Worm (Caenorhabditis elegans) whole organism, L1 larva: ENCODE measurements around the gene orc-1.

ENCODE experiments used
- C16A3.4 ChIP-seq: fragments of 150-350 bp; optimal IDR thresholded peaks from 2 replicates; lab custom pipeline; 2014; ENCODE audit warnings: missing biosample characterization, missing genetic modification characterization
- alr-1 ChIP-seq: fragments of 200-800 bp; sonication (Bioruptor generic); optimal IDR thresholded peaks from 2 replicates; lab custom pipeline; 2018; ENCODE audit warnings: borderline replicate concordance, mild to moderate bottlenecking, missing genetic modification characterization, missing compliant biosample characterization
- blmp-1 ChIP-seq: fragments of 150-350 bp; optimal IDR thresholded peaks from 2 replicates; lab custom pipeline; 2014; ENCODE audit warnings: missing biosample characterization, missing genetic modification characterization
- ceh-82 ChIP-seq, 3 experiments: fragments of 150-350 bp in 1 of 3; sonication (generic microtip) in 2 of 3; optimal IDR thresholded peaks; 2 replicates each; lab custom pipeline; 2014 to 2017; ENCODE audit warnings: missing biosample characterization in 3 of 3, missing genetic modification characterization in 3 of 3
- ceh-88 ChIP-seq: fragments of 200-800 bp; sonication (Bioruptor generic); IDR thresholded peaks from 2 replicates; pipeline ENCODE4 v1.3.6; 2022; ENCODE audit warnings: missing genetic modification characterization, missing compliant biosample characterization
- dsc-1 ChIP-seq: sonication (generic microtip); optimal IDR thresholded peaks from 2 replicates; lab custom pipeline; 2016; ENCODE audit warnings: mild to moderate bottlenecking, missing genetic modification characterization, missing compliant biosample characterization
- efl-1 ChIP-seq, 4 experiments: fragments of 150-350 bp; optimal IDR thresholded peaks in 3 of 4; peaks in 1 of 4; 1 replicate in 1 of 4; 2 replicates in 3 of 4; lab custom pipeline; 2014; ENCODE audit warnings: missing biosample characterization in 2 of 4, missing genetic modification characterization in 2 of 4, missing genetic modification reagents in 2 of 4
- egl-27 ChIP-seq, 2 experiments: fragments of 150-350 bp in 1 of 2; sonication (generic microtip); optimal IDR thresholded peaks; 3 replicates each; lab custom pipeline; 2017 to 2018; ENCODE audit warnings: missing biosample characterization in 2 of 2, missing genetic modification characterization in 2 of 2, missing genetic modification reagents in 2 of 2
- elt-3 ChIP-seq, 6 experiments: fragments of 150-350 bp in 1 of 6; sonication (generic microtip); optimal IDR thresholded peaks; 2 replicates each; lab custom pipeline; 2017 to 2018; ENCODE audit warnings: missing biosample characterization in 6 of 6, missing genetic modification characterization in 6 of 6, inconsistent platforms in 1 of 6
- fkh-10 ChIP-seq: sonication (generic microtip); optimal IDR thresholded peaks from 2 replicates; lab custom pipeline; 2017; ENCODE audit warnings: missing biosample characterization, missing genetic modification reagents, missing genetic modification characterization
- fkh-4 ChIP-seq: sonication (generic microtip); optimal IDR thresholded peaks from 2 replicates; lab custom pipeline; 2016; ENCODE audit warnings: missing compliant biosample characterization, missing genetic modification characterization, borderline replicate concordance
- fkh-8 ChIP-seq: sonication (generic microtip); optimal IDR thresholded peaks from 2 replicates; lab custom pipeline; 2016; ENCODE audit warnings: mild to moderate bottlenecking, missing genetic modification characterization, missing compliant biosample characterization
- fos-1 ChIP-seq: fragments of 150-350 bp; optimal IDR thresholded peaks from 2 replicates; lab custom pipeline; 2014; ENCODE audit warnings: missing biosample characterization, missing genetic modification characterization
- grh-1 ChIP-seq: fragments of 200-800 bp; sonication (Bioruptor generic); IDR thresholded peaks from 2 replicates; pipeline ENCODE4 v1.3.6; 2022; ENCODE audit warnings: missing genetic modification reagents, missing genetic modification characterization, missing compliant biosample characterization
- hlh-4 ChIP-seq: sonication (generic microtip); optimal IDR thresholded peaks from 2 replicates; lab custom pipeline; 2016; ENCODE audit warnings: mild to moderate bottlenecking, missing genetic modification characterization, missing compliant biosample characterization
- hpl-2 ChIP-seq: fragments of 150-350 bp; optimal IDR thresholded peaks from 2 replicates; lab custom pipeline; 2014; ENCODE audit warnings: missing biosample characterization, missing genetic modification reagents, missing genetic modification characterization
- irx-1 ChIP-seq: sonication (generic microtip); optimal IDR thresholded peaks from 2 replicates; lab custom pipeline; 2016; ENCODE audit warnings: missing genetic modification characterization, missing compliant biosample characterization
- isw-1 ChIP-seq: fragments of 200-800 bp; sonication (Bioruptor generic); IDR thresholded peaks from 2 replicates; pipeline ENCODE4 v1.3.6; 2022; ENCODE audit warnings: missing genetic modification characterization, missing compliant biosample characterization
- lin-13 ChIP-seq: fragments of 150-350 bp; optimal IDR thresholded peaks from 2 replicates; lab custom pipeline; 2014; ENCODE audit warnings: missing biosample characterization, missing genetic modification reagents, missing genetic modification characterization
- lin-14 ChIP-seq: fragments of 200-800 bp; sonication (Bioruptor generic); optimal IDR thresholded peaks from 2 replicates; lab custom pipeline; 2018; ENCODE audit warnings: mild to moderate bottlenecking, missing genetic modification characterization, moderate library complexity, missing compliant biosample characterization
- lir-3 ChIP-seq: sonication (generic microtip); optimal IDR thresholded peaks from 2 replicates; lab custom pipeline; 2016; ENCODE audit warnings: mild to moderate bottlenecking, missing genetic modification characterization, moderate library complexity, missing compliant biosample characterization; ENCODE audit not compliant: poor library complexity
- mdl-1 ChIP-seq, 2 experiments: fragments of 150-350 bp; optimal IDR thresholded peaks; 2 replicates each; lab custom pipeline; 2014 to 2017; ENCODE audit warnings: missing biosample characterization in 2 of 2, missing genetic modification characterization in 2 of 2, inconsistent platforms in 1 of 2
- nhr-19 ChIP-seq: fragments of 200-800 bp; sonication (Bioruptor generic); conservative IDR thresholded peaks from 2 replicates; pipeline ENCODE4 v1.3.6; 2022; ENCODE audit warnings: missing genetic modification characterization, missing compliant biosample characterization
- nhr-20 ChIP-seq: sonication (generic microtip); optimal IDR thresholded peaks from 2 replicates; lab custom pipeline; 2016; ENCODE audit warnings: mild to moderate bottlenecking, missing genetic modification characterization, missing compliant biosample characterization
- nhr-237 ChIP-seq: fragments of 150-350 bp; optimal IDR thresholded peaks from 2 replicates; lab custom pipeline; 2014; ENCODE audit warnings: missing biosample characterization, missing genetic modification characterization
- nhr-28 ChIP-seq: fragments of 150-350 bp; optimal IDR thresholded peaks from 2 replicates; lab custom pipeline; 2014; ENCODE audit warnings: missing biosample characterization, missing genetic modification characterization
- nhr-71 ChIP-seq: sonication (generic microtip); optimal IDR thresholded peaks from 2 replicates; lab custom pipeline; 2016; ENCODE audit warnings: mild to moderate bottlenecking, missing genetic modification characterization, moderate library complexity, missing compliant biosample characterization
- nhr-76 ChIP-seq: sonication (generic microtip); optimal IDR thresholded peaks from 2 replicates; lab custom pipeline; 2017; ENCODE audit warnings: missing biosample characterization, missing genetic modification characterization
- nhr-84 ChIP-seq: sonication (generic microtip); optimal IDR thresholded peaks from 2 replicates; lab custom pipeline; 2017; ENCODE audit warnings: missing biosample characterization, missing genetic modification characterization
- nhr-85 ChIP-seq: sonication (generic microtip); peaks from one replicate; lab custom pipeline; 2016; ENCODE audit warnings: missing genetic modification characterization, inconsistent platforms, missing compliant biosample characterization
- pag-3 ChIP-seq: sonication (generic microtip); optimal IDR thresholded peaks from 2 replicates; lab custom pipeline; 2017; ENCODE audit warnings: missing genetic modification characterization, mild to moderate bottlenecking, missing compliant biosample characterization, antibody characterized with exemption, borderline replicate concordance; ENCODE audit not compliant: insufficient read depth
- rnt-1 ChIP-seq: sonication (generic microtip); optimal IDR thresholded peaks from 2 replicates; lab custom pipeline; 2016; ENCODE audit warnings: mild to moderate bottlenecking, missing genetic modification characterization, moderate library complexity, missing compliant biosample characterization
- snu-23 ChIP-seq: sonication (generic microtip); optimal IDR thresholded peaks from 2 replicates; lab custom pipeline; 2016; ENCODE audit warnings: missing genetic modification characterization, missing compliant biosample characterization
- sox-4 ChIP-seq: sonication (generic microtip); optimal IDR thresholded peaks from 2 replicates; lab custom pipeline; 2016; ENCODE audit warnings: missing genetic modification characterization, missing compliant biosample characterization
- sup-37 ChIP-seq: fragments of 200-800 bp; sonication (Bioruptor generic); optimal IDR thresholded peaks from 2 replicates; lab custom pipeline; 2018; ENCODE audit warnings: mild to moderate bottlenecking, missing genetic modification characterization, missing compliant biosample characterization
- tlp-1 ChIP-seq: fragments of 150-350 bp; optimal IDR thresholded peaks from 2 replicates; lab custom pipeline; 2014; ENCODE audit warnings: missing biosample characterization, missing genetic modification characterization
- unc-30 ChIP-seq: sonication (generic microtip); optimal IDR thresholded peaks from 2 replicates; lab custom pipeline; 2017; ENCODE audit warnings: missing biosample characterization, missing genetic modification characterization
- unc-62 ChIP-seq: fragments of 150-350 bp; optimal IDR thresholded peaks from 2 replicates; lab custom pipeline; 2014; ENCODE audit warnings: missing biosample characterization, missing genetic modification reagents, missing genetic modification characterization
- unc-86 ChIP-seq: sonication (generic microtip); optimal IDR thresholded peaks from 2 replicates; lab custom pipeline; 2016; ENCODE audit warnings: missing genetic modification characterization, missing compliant biosample characterization
- unc-98 ChIP-seq: fragments of 200-800 bp; sonication (Bioruptor generic); IDR thresholded peaks from 2 replicates; pipeline ENCODE4 v1.3.6; 2022; ENCODE audit warnings: missing genetic modification characterization, missing compliant biosample characterization

The orc-1 gene

ce11 chrIII:10657661-10658060 lies 14.7 kb downstream of the orc-1 start:
- TF ChIP-seq lin-14 (GFP tag; lab: Kevin White, UChicago), result no peak
- no peak for TF ChIP-seq unc-86 (tag; lab: Kevin White, UChicago)
- no peak for TF ChIP-seq tlp-1 (tag; lab: Kevin White, UChicago)
- TF ChIP-seq efl-1 (optimal IDR thresholded peaks at IDR 0.05; lab: Kevin White, UChicago), result no peak
- TF ChIP-seq efl-1 (GFP tag; optimal IDR thresholded peaks at IDR 0.05 in 1 of 2; lab: Kevin White, UChicago), result peak in 1 of 2 experiments; percentile 22

ce11 chrIII:10658394-10658793 lies 15.5 kb downstream of the orc-1 start:
- TF ChIP-seq alr-1 (tag; lab: Kevin White, UChicago), result no peak
- TF ChIP-seq sup-37 (GFP tag; lab: Kevin White, UChicago), result no peak
- TF ChIP-seq fkh-10 (GFP tag; lab: Kevin White, UChicago), result no peak
- no peak for TF ChIP-seq nhr-76 (tag; lab: Kevin White, UChicago)
- no peak for TF ChIP-seq nhr-84 (tag; lab: Kevin White, UChicago)
- no peak for TF ChIP-seq lin-13 (GFP tag; lab: Kevin White, UChicago)
- no peak for TF ChIP-seq egl-27 (tag; optimal IDR thresholded peaks at IDR 0.05; lab: Kevin White, UChicago)
- TF ChIP-seq fkh-4 (tag; lab: Kevin White, UChicago), result no peak
- TF ChIP-seq nhr-237 (tag; lab: Kevin White, UChicago), result no peak
- TF ChIP-seq unc-62, result no peak
- no peak for TF ChIP-seq fkh-8 (tag; lab: Kevin White, UChicago)
- no peak for TF ChIP-seq sox-4
- TF ChIP-seq unc-30 (tag; lab: Kevin White, UChicago), result no peak
- TF ChIP-seq nhr-71 (tag; lab: Kevin White, UChicago), result no peak
- no peak for TF ChIP-seq isw-1 (GFP tag; lab: Robert Waterston, UW)

- TF ChIP-seq nhr-19 (GFP tag; lab: Robert Waterston, UW), result no peak
- no peak for TF ChIP-seq fos-1 (tag; lab: Kevin White, UChicago)
- TF ChIP-seq nhr-20 (tag; lab: Kevin White, UChicago), result no peak
- peak; percentile 79 for TF ChIP-seq nhr-85 (tag; lab: Kevin White, UChicago)
- TF ChIP-seq hlh-4 (tag; lab: Kevin White, UChicago), result no peak
- no peak for TF ChIP-seq unc-86 (tag; lab: Kevin White, UChicago)
- TF ChIP-seq dsc-1 (tag; lab: Kevin White, UChicago), result no peak
- no peak for TF ChIP-seq ceh-82 (tag; optimal IDR thresholded peaks at IDR 0.05; lab: Kevin White, UChicago)
- peak; percentile 58 for TF ChIP-seq blmp-1 (tag; lab: Kevin White, UChicago)
- no peak for TF ChIP-seq irx-1 (tag; lab: Kevin White, UChicago)
- no peak for TF ChIP-seq ceh-88
- no peak for TF ChIP-seq hpl-2 (GFP tag; lab: Kevin White, UChicago)
- TF ChIP-seq pag-3 (tag; lab: Kevin White, UChicago), result no peak
- TF ChIP-seq unc-98 (GFP tag; lab: Robert Waterston, UW), result no peak
- no peak for TF ChIP-seq rnt-1 (tag; lab: Kevin White, UChicago)
- TF ChIP-seq mdl-1 (tag; optimal IDR thresholded peaks at IDR 0.05; lab: Kevin White, UChicago), result no peak
- TF ChIP-seq grh-1 (GFP tag; lab: Robert Waterston, UW), result no peak
- peak; percentile 38 for TF ChIP-seq lin-14 (GFP tag; lab: Kevin White, UChicago)
- no peak for TF ChIP-seq C16A3.4 (tag; lab: Kevin White, UChicago)
- TF ChIP-seq lin-13 (GFP tag; lab: Kevin White, UChicago), result no peak
- no peak for TF ChIP-seq nhr-28 (tag; lab: Kevin White, UChicago)
- TF ChIP-seq lir-3 (tag; lab: Kevin White, UChicago), result no peak
- peak in 1 of 6 experiments; percentile 6 for TF ChIP-seq elt-3 (tag; optimal IDR thresholded peaks at IDR 0.05; lab: Kevin White, UChicago)
- TF ChIP-seq snu-23 (GFP tag; lab: Kevin White, UChicago), result no peak
These were observed 18.4 kb downstream of the orc-1 start for ce11 chrIII:10661292-10661691.
